Worm (Caenorhabditis elegans) whole organism, late embryonic: Measurements from ENCODE around the gene nhr-53.

ENCODE experiments used
- F13H6.1 ChIP-seq: sonication (generic microtip); optimal IDR thresholded peaks from 2 replicates; lab custom pipeline; 2016; ENCODE audit warnings: missing genetic modification characterization, missing compliant biosample characterization
- K02D7.2 ChIP-seq: sonication (generic microtip); optimal IDR thresholded peaks from 2 replicates; lab custom pipeline; 2017; ENCODE audit warnings: mild to moderate bottlenecking, missing genetic modification characterization, missing compliant biosample characterization
- dmd-4 ChIP-seq: sonication (generic microtip); optimal IDR thresholded peaks from 2 replicates; lab custom pipeline; 2016; ENCODE audit warnings: borderline replicate concordance, missing genetic modification characterization, missing compliant biosample characterization
- lin-11 ChIP-seq: fragments of 200-800 bp; sonication (Bioruptor generic); optimal IDR thresholded peaks from 2 replicates; lab custom pipeline; 2018; ENCODE audit warnings: mild to moderate bottlenecking, missing genetic modification characterization, missing compliant biosample characterization
- madf-2 ChIP-seq: sonication (generic microtip); optimal IDR thresholded peaks from 2 replicates; lab custom pipeline; 2017; ENCODE audit warnings: missing genetic modification characterization, missing compliant biosample characterization
- pqm-1 ChIP-seq: sonication (generic microtip); optimal IDR thresholded peaks from 2 replicates; lab custom pipeline; 2016; ENCODE audit warnings: missing genetic modification characterization, missing compliant biosample characterization

ce11 chrV:15735720-15736119 lies 33.6 kb upstream of the nhr-53 start, which contains the start of gene str-27:
- TF ChIP-seq lin-11 (tag; lab: Kevin White, UChicago) (no peak), pqm-1 (no peak), madf-2 (tag; lab: Kevin White, UChicago) (no peak), K02D7.2 (no peak), dmd-4 (no peak), F13H6.1 (tag; lab: Kevin White, UChicago) (no peak)
